Fruit fly (Drosophila melanogaster) whole organism, embryonic: ENCODE measurements around the gene CG10232.

Source experiments
- Bgb ChIP-seq: fragments of 200-800 bp; sonication (Bioruptor generic); IDR thresholded peaks from 2 replicates; pipeline ENCODE4 v1.3.6; 2022; ENCODE audit warnings: missing biosample characterization, missing genetic modification characterization; ENCODE audit not compliant: partially characterized antibody
- CG1024 ChIP-seq: fragments of 200-800 bp; sonication (Bioruptor generic); IDR thresholded peaks from 2 replicates; pipeline ENCODE4 v1.3.6; 2022; ENCODE audit warnings: missing biosample characterization, missing genetic modification characterization
- CG10979 ChIP-seq: fragments of 200-800 bp; sonication (Bioruptor generic); optimal IDR thresholded peaks from 2 replicates; lab custom pipeline; 2018; ENCODE audit warnings: missing biosample characterization, mild to moderate bottlenecking, missing genetic modification characterization, moderate library complexity
- CG11093 ChIP-seq: fragments of 200-800 bp; sonication (Bioruptor generic); IDR thresholded peaks from 3 replicates; pipeline ENCODE4 v1.3.6; 2022; ENCODE audit warnings: missing biosample characterization, missing genetic modification characterization
- CG12236 ChIP-seq: fragments of 200-800 bp; sonication (Bioruptor generic); optimal IDR thresholded peaks from 2 replicates; lab custom pipeline; 2016; ENCODE audit warnings: missing biosample characterization, missing genetic modification characterization
- CG13123 ChIP-seq: fragments of 200-800 bp; sonication (Bioruptor generic); optimal IDR thresholded peaks from 2 replicates; lab custom pipeline; 2016; ENCODE audit warnings: missing biosample characterization, missing genetic modification characterization
- CG14710 ChIP-seq: fragments of 200-800 bp; sonication (Bioruptor generic); optimal IDR thresholded peaks from 3 replicates; lab custom pipeline; 2019; ENCODE audit warnings: missing biosample characterization, mild to moderate bottlenecking, missing genetic modification characterization, moderate library complexity
- CG1602 ChIP-seq: fragments of 200-800 bp; sonication (Bioruptor generic); optimal IDR thresholded peaks from 3 replicates; lab custom pipeline; 2016; ENCODE audit warnings: missing biosample characterization, missing genetic modification characterization
- CG17328 ChIP-seq: fragments of 200-800 bp; sonication (Bioruptor generic); IDR thresholded peaks from 2 replicates; pipeline ENCODE4 v1.3.6; 2022; ENCODE audit warnings: missing biosample characterization, missing genetic modification characterization
- CG17802 ChIP-seq: fragments of 200-800 bp; sonication (Bioruptor generic); optimal IDR thresholded peaks from 2 replicates; lab custom pipeline; 2018; ENCODE audit warnings: missing biosample characterization, mild to moderate bottlenecking, missing genetic modification characterization, moderate library complexity
- CG2116 ChIP-seq: fragments of 200-800 bp; sonication (Bioruptor generic); optimal IDR thresholded peaks from 3 replicates; lab custom pipeline; 2018; ENCODE audit warnings: missing biosample characterization, mild to moderate bottlenecking, missing genetic modification characterization
- CG2875 ChIP-seq: fragments of 200-800 bp; sonication (Bioruptor generic); optimal IDR thresholded peaks from 2 replicates; lab custom pipeline; 2017; ENCODE audit warnings: missing biosample characterization, mild to moderate bottlenecking, missing genetic modification characterization, missing genetic modification reagents
- CG3281 ChIP-seq: fragments of 200-800 bp; sonication (Bioruptor generic); optimal IDR thresholded peaks from 3 replicates; lab custom pipeline; 2017; ENCODE audit warnings: missing biosample characterization, mild to moderate bottlenecking, missing genetic modification characterization
- CG3407 ChIP-seq: fragments of 200-800 bp; sonication (Bioruptor generic); optimal IDR thresholded peaks from 2 replicates; lab custom pipeline; 2018; ENCODE audit warnings: missing biosample characterization, mild to moderate bottlenecking, missing genetic modification characterization
- CG4617 ChIP-seq: fragments of 200-800 bp; sonication (Bioruptor generic); optimal IDR thresholded peaks from 3 replicates; lab custom pipeline; 2016; ENCODE audit warnings: missing biosample characterization, missing genetic modification characterization, borderline replicate concordance
- CG9437 ChIP-seq: fragments of 200-800 bp; sonication (Bioruptor generic); optimal IDR thresholded peaks from 2 replicates; lab custom pipeline; 2018; ENCODE audit warnings: missing biosample characterization, mild to moderate bottlenecking, missing genetic modification characterization
- CG9817 ChIP-seq: fragments of 200-800 bp; sonication (Bioruptor generic); optimal IDR thresholded peaks from 2 replicates; lab custom pipeline; 2018; ENCODE audit warnings: missing biosample characterization, mild to moderate bottlenecking, missing genetic modification characterization, moderate library complexity
- Dad ChIP-seq: fragments of 200-800 bp; sonication (Bioruptor generic); optimal IDR thresholded peaks from 3 replicates; lab custom pipeline; 2016; ENCODE audit warnings: missing biosample characterization, missing genetic modification characterization
- Deaf1 ChIP-seq: fragments of 200-800 bp; optimal IDR thresholded peaks from 3 replicates; lab custom pipeline; 2019; ENCODE audit warnings: missing biosample characterization, mild to moderate bottlenecking, missing genetic modification characterization, moderate library complexity
- Hmr ChIP-seq: fragments of 200-800 bp; sonication (Bioruptor generic); optimal IDR thresholded peaks from 3 replicates; lab custom pipeline; 2017; ENCODE audit warnings: mild to moderate bottlenecking, missing biosample characterization, missing genetic modification reagents, missing genetic modification characterization
- Hr39 ChIP-seq: fragments of >200 bp; optimal IDR thresholded peaks from 2 replicates; lab custom pipeline; 2017
- NfI ChIP-seq: fragments of 200-800 bp; sonication (Bioruptor generic); optimal IDR thresholded peaks from 3 replicates; lab custom pipeline; 2018; ENCODE audit warnings: missing biosample characterization, mild to moderate bottlenecking, missing genetic modification characterization, moderate library complexity
- Opbp ChIP-seq: fragments of 200-800 bp; sonication (Bioruptor generic); IDR thresholded peaks from 3 replicates; pipeline ENCODE4 v1.3.6; 2022; ENCODE audit warnings: missing biosample characterization, missing genetic modification characterization; ENCODE audit not compliant: partially characterized antibody
- Spps ChIP-seq: fragments of 200-800 bp; sonication (Bioruptor generic); optimal IDR thresholded peaks from 2 replicates; lab custom pipeline; 2018; ENCODE audit warnings: missing biosample characterization, mild to moderate bottlenecking, missing genetic modification characterization
- TFAM ChIP-seq: fragments of 200-800 bp; sonication (Bioruptor generic); optimal IDR thresholded peaks from 2 replicates; lab custom pipeline; 2017; ENCODE audit warnings: missing biosample characterization, missing genetic modification characterization, inconsistent platforms
- Trl ChIP-seq, 3 experiments: fragments of >200 bp in 2 of 3; fragments of 200-800 bp in 1 of 3; sonication (Bioruptor generic) in 1 of 3; optimal IDR thresholded peaks; 2 replicates in 1 of 3; 3 replicates in 2 of 3; lab custom pipeline; 2016 to 2017; ENCODE audit warnings: missing biosample characterization in 1 of 3, missing genetic modification characterization in 1 of 3
- ara ChIP-seq: fragments of 200-800 bp; sonication (Bioruptor generic); IDR thresholded peaks from 2 replicates; pipeline ENCODE4 v1.3.6; 2022; ENCODE audit warnings: missing biosample characterization, missing genetic modification characterization
- bowl ChIP-seq: fragments of 200-800 bp; sonication (Bioruptor generic); IDR thresholded peaks from 2 replicates; pipeline ENCODE4 v1.3.6; 2022; ENCODE audit warnings: missing biosample characterization, missing genetic modification characterization
- cwo ChIP-seq: fragments of 200-800 bp; sonication (Bioruptor generic); optimal IDR thresholded peaks from 3 replicates; lab custom pipeline; 2017; ENCODE audit warnings: missing biosample characterization, missing genetic modification characterization, mild to moderate bottlenecking, moderate library complexity, missing genetic modification reagents
- en ChIP-seq: fragments of 200-800 bp; sonication (Bioruptor generic); optimal IDR thresholded peaks from 2 replicates; lab custom pipeline; 2016; ENCODE audit warnings: missing biosample characterization, missing genetic modification characterization
- esg ChIP-seq: fragments of 200-800 bp; sonication (Bioruptor generic); conservative IDR thresholded peaks from 2 replicates; pipeline ENCODE4 v1.3.6; 2022; ENCODE audit warnings: missing biosample characterization, missing genetic modification characterization
- exex ChIP-seq: fragments of 200-800 bp; sonication (Bioruptor generic); optimal IDR thresholded peaks from 4 replicates; lab custom pipeline; 2018; ENCODE audit warnings: missing biosample characterization, mild to moderate bottlenecking, missing genetic modification characterization, moderate library complexity
- ftz-f1 ChIP-seq: fragments of 200-800 bp; sonication (Bioruptor generic); optimal IDR thresholded peaks from 2 replicates; lab custom pipeline; 2016; ENCODE audit warnings: missing biosample characterization, missing genetic modification characterization
- kah ChIP-seq: fragments of 200-800 bp; sonication (Bioruptor generic); optimal IDR thresholded peaks from 2 replicates; lab custom pipeline; 2018; ENCODE audit warnings: missing biosample characterization, mild to moderate bottlenecking, missing genetic modification characterization
- knrl ChIP-seq: fragments of 200-800 bp; sonication (Bioruptor generic); IDR thresholded peaks from 3 replicates; pipeline ENCODE4 v1.3.6; 2022; ENCODE audit warnings: missing biosample characterization, missing genetic modification characterization; ENCODE audit not compliant: partially characterized antibody
- lmd ChIP-seq: fragments of 200-800 bp; sonication (Bioruptor generic); IDR thresholded peaks from 2 replicates; pipeline ENCODE4 v1.3.6; 2022; ENCODE audit warnings: missing biosample characterization, missing genetic modification characterization
- lola ChIP-seq, 3 experiments: fragments of >200 bp in 2 of 3; fragments of 200-800 bp in 1 of 3; sonication (Bioruptor generic) in 1 of 3; optimal IDR thresholded peaks; 2 replicates each; lab custom pipeline; 2017 to 2019; ENCODE audit warnings: missing biosample characterization in 3 of 3, missing genetic modification characterization in 3 of 3, mild to moderate bottlenecking in 1 of 3, moderate library complexity in 1 of 3
- peb ChIP-seq: fragments of 200-800 bp; sonication (Bioruptor generic); IDR thresholded peaks from 2 replicates; pipeline ENCODE4 v1.3.6; 2022; ENCODE audit warnings: missing biosample characterization, missing genetic modification characterization
- pho ChIP-seq: fragments of 200-800 bp; sonication (Bioruptor generic); optimal IDR thresholded peaks from 2 replicates; lab custom pipeline; 2016; ENCODE audit warnings: missing biosample characterization, missing genetic modification characterization
- prd ChIP-seq, 3 experiments: fragments of >200 bp in 2 of 3; fragments of 200-800 bp in 1 of 3; sonication (Bioruptor generic) in 1 of 3; optimal IDR thresholded peaks in 2 of 3; IDR thresholded peaks in 1 of 3; 2 replicates in 2 of 3; 3 replicates in 1 of 3; pipeline versions ENCODE4 v1.3.6 to Lab custom; 2017 to 2022; ENCODE audit warnings: missing biosample characterization in 1 of 3, missing genetic modification characterization in 1 of 3
- pzg ChIP-seq: fragments of 200-800 bp; sonication (Bioruptor generic); optimal IDR thresholded peaks from 3 replicates; lab custom pipeline; 2018; ENCODE audit warnings: missing biosample characterization, mild to moderate bottlenecking, missing genetic modification characterization, moderate library complexity
- rib ChIP-seq: fragments of 200-800 bp; sonication (Bioruptor generic); IDR thresholded peaks from 2 replicates; pipeline ENCODE4 v1.3.6; 2022; ENCODE audit warnings: missing biosample characterization, missing genetic modification characterization
- scrt ChIP-seq: fragments of 200-800 bp; sonication (Bioruptor generic); optimal IDR thresholded peaks from 2 replicates; lab custom pipeline; 2018; ENCODE audit warnings: missing biosample characterization, mild to moderate bottlenecking, missing genetic modification characterization, moderate library complexity
- slbo ChIP-seq: fragments of 200-800 bp; sonication (Bioruptor generic); IDR thresholded peaks from 2 replicates; pipeline ENCODE4 v1.3.6; 2022; ENCODE audit warnings: missing biosample characterization, missing genetic modification characterization
- slp2 ChIP-seq: fragments of 200-800 bp; sonication (Bioruptor generic); optimal IDR thresholded peaks from 2 replicates; lab custom pipeline; 2016; ENCODE audit warnings: missing biosample characterization, missing genetic modification characterization
- sna ChIP-seq: fragments of 200-800 bp; sonication (Bioruptor generic); IDR thresholded peaks from 2 replicates; pipeline ENCODE4 v1.3.6; 2022; ENCODE audit warnings: missing biosample characterization, missing genetic modification characterization; ENCODE audit not compliant: partially characterized antibody
- unc-4 ChIP-seq: fragments of 200-800 bp; sonication (Bioruptor generic); IDR thresholded peaks from 2 replicates; pipeline ENCODE4 v1.3.6; 2022; ENCODE audit warnings: missing biosample characterization, missing genetic modification characterization; ENCODE audit not compliant: partially characterized antibody
- vnd ChIP-seq: fragments of 200-800 bp; sonication (Bioruptor generic); IDR thresholded peaks from 3 replicates; pipeline ENCODE4 v1.3.6; 2022; ENCODE audit warnings: missing biosample characterization, missing genetic modification characterization; ENCODE audit not compliant: partially characterized antibody
- z ChIP-seq: fragments of 200-800 bp; sonication (Bioruptor generic); IDR thresholded peaks from 3 replicates; pipeline ENCODE4 v1.3.6; 2022; ENCODE audit warnings: missing biosample characterization, missing genetic modification characterization

Gene CG10232

dm6 chr3R:23726740-23727139, 5.3 kb upstream of the CG10232 start (continued):
- peak; percentile 59 for TF ChIP-seq CG1602
- TF ChIP-seq Trl (optimal IDR thresholded peaks at IDR 0.05; lab: Kevin White, UChicago), result no peak
- peak; percentile 64 for TF ChIP-seq Trl (GFP tag; optimal IDR thresholded peaks at IDR 0.05; lab: Kevin White, UChicago)
- TF ChIP-seq CG1024 (GFP tag; lab: Robert Waterston, UW), result no peak; the same call in 1 of the 2 replicates
- TF ChIP-seq CG10979 (tag; lab: Kevin White, UChicago), result peak; percentile 56
- TF ChIP-seq en (GFP tag; lab: Kevin White, UChicago), result peak; percentile 42
- peak; percentile 5 for TF ChIP-seq CG17802
- TF ChIP-seq kah (GFP tag; lab: Kevin White, UChicago), result no peak
- peak; percentile 85; the same call in 1 of the 2 replicates for TF ChIP-seq rib (GFP tag; lab: Robert Waterston, UW)
- no peak for TF ChIP-seq vnd (GFP tag; lab: Robert Waterston, UW)
- peak; percentile 93 for TF ChIP-seq Hmr (GFP tag; lab: Kevin White, UChicago)
- TF ChIP-seq CG9817 (tag; lab: Kevin White, UChicago), result peak; percentile 69
- TF ChIP-seq CG9437 (GFP tag; lab: Kevin White, UChicago), result peak; percentile 23
- peak; percentile 23 for TF ChIP-seq Spps (tag; lab: Kevin White, UChicago)
- TF ChIP-seq exex (tag; lab: Kevin White, UChicago), result peak; percentile 54
- peak; percentile 42 for TF ChIP-seq Dad (GFP tag; lab: Kevin White, UChicago)
- TF ChIP-seq ara, result 0 out of 2 replicates have a peak, but pooled peaks have one; percentile 35
- peak; percentile 91 for TF ChIP-seq cwo (GFP tag; lab: Kevin White, UChicago)
- TF ChIP-seq z (GFP tag; lab: Robert Waterston, UW), result no peak
- TF ChIP-seq peb (GFP tag; lab: Robert Waterston, UW), result no peak
- TF ChIP-seq bowl, result 0 out of 2 replicates have a peak, but pooled peaks have one; percentile 35
- no peak for TF ChIP-seq CG3407 (GFP tag; lab: Kevin White, UChicago)
- peak; percentile 61 for TF ChIP-seq slp2 (GFP tag; lab: Kevin White, UChicago)
- no peak for TF ChIP-seq unc-4 (GFP tag; lab: Robert Waterston, UW)
- peak; percentile 35 for TF ChIP-seq CG14710 (tag; lab: Kevin White, UChicago)
- no peak for TF ChIP-seq lola (GFP tag; optimal IDR thresholded peaks at IDR 0.05; lab: Kevin White, UChicago)
- no peak for TF ChIP-seq CG2875 (GFP tag; lab: Kevin White, UChicago)
- no peak for TF ChIP-seq CG13123 (GFP tag; lab: Kevin White, UChicago)
- no peak for TF ChIP-seq Hr39 (lab: Kevin White, UChicago)
- TF ChIP-seq Opbp (GFP tag; lab: Robert Waterston, UW), result no peak
- no peak for TF ChIP-seq prd (optimal IDR thresholded peaks at IDR 0.05; lab: Kevin White, UChicago)
- peak; percentile 78 for TF ChIP-seq prd (GFP tag; IDR thresholded peaks at IDR 0.05; lab: Robert Waterston, UW)
- TF ChIP-seq Bgb (GFP tag; lab: Robert Waterston, UW), result no peak
- peak; percentile 65 for TF ChIP-seq NfI (GFP tag; lab: Kevin White, UChicago)
- TF ChIP-seq slbo, result peak; percentile 92
- TF ChIP-seq knrl (GFP tag; lab: Robert Waterston, UW), result no peak
- TF ChIP-seq esg (GFP tag; lab: Robert Waterston, UW), result peak; percentile 70
- TF ChIP-seq Deaf1 (tag; lab: Kevin White, UChicago), result peak; percentile 63
- TF ChIP-seq CG11093, result 0 out of 3 replicates have a peak, but pooled peaks have one; percentile 18
- TF ChIP-seq CG4617 (GFP tag; lab: Kevin White, UChicago), result peak; percentile 16
- no peak for TF ChIP-seq pzg (GFP tag; lab: Kevin White, UChicago)
- TF ChIP-seq sna, result no peak
- no peak for TF ChIP-seq ftz-f1
- TF ChIP-seq CG3281, result peak; percentile 93
- peak; percentile 67 for TF ChIP-seq CG17328 (GFP tag; lab: Robert Waterston, UW)
- TF ChIP-seq CG12236 (GFP tag; lab: Kevin White, UChicago), result no peak
- peak; percentile 31 for TF ChIP-seq CG2116 (GFP tag; lab: Kevin White, UChicago)
- no peak for TF ChIP-seq TFAM (GFP tag; lab: Kevin White, UChicago)
- TF ChIP-seq lmd (GFP tag; lab: Robert Waterston, UW), result peak; percentile 79
- peak; percentile 78 for TF ChIP-seq pho (GFP tag; lab: Kevin White, UChicago)
- peak; percentile 78 for TF ChIP-seq scrt
